Worm (Caenorhabditis elegans): Measurements from ENCODE around the gene cng-2.

Gene cng-2

DNA sequence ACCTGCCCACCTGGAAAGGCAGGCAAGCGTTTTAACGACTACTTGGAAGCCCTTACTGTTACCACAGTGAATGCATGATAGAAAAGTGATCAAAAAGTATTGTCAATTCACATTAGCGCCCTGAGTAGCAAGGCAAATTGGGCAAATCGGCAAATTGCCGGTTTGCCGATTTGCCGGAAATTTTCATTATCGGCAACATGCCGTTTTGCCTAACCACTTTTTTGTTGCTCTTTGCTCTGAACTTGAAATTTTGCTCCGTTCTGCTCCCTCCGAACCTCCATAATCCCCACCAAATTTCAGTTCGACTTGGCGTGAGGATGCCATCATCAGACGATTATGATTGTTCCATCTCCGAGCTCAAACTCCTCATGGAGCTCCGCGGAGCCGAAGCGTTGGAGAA lies 46.7 kb downstream of the cng-2 start, which contains the start of gene mca-2:
mca-2 (plus strand) TSS at position 301 of the 400 bp plus-strand sequence.
- no peak for TF ChIP-seq nhr-48 (tag; optimal IDR thresholded peaks at IDR 0.05)
- no peak for TF ChIP-seq nhr-237 (tag; optimal IDR thresholded peaks at IDR 0.05)
- TF ChIP-seq lin-1 (GFP tag; IDR thresholded peaks at IDR 0.05): no peak
- TF ChIP-seq T20F7.1 (GFP tag; optimal IDR thresholded peaks at IDR 0.05): no peak
- no peak for TF ChIP-seq egl-27 (tag; optimal IDR thresholded peaks at IDR 0.05)
- no peak for TF ChIP-seq Y105C5A.15 (GFP tag; IDR thresholded peaks at IDR 0.05)

Data from whole organism, L4 larva.